Worm (Caenorhabditis elegans) whole organism, young adult: ENCODE measurements around the gene C12D8.13.
A peak's percentile ranks its signal among the peaks of the same experiment; 100 is the strongest.

ENCODE experiments used
- C06A6.2 ChIP-seq: fragments of 200-800 bp; sonication (Bioruptor generic); conservative IDR thresholded peaks from 2 replicates; pipeline ENCODE4 v1.3.6; 2022; ENCODE audit warnings: missing genetic modification characterization, missing compliant biosample characterization
- F57A8.1 ChIP-seq: fragments of 200-800 bp; sonication (Bioruptor generic); optimal IDR thresholded peaks from 2 replicates; lab custom pipeline; 2018; ENCODE audit warnings: mild to moderate bottlenecking, missing genetic modification characterization, moderate library complexity, missing compliant biosample characterization
- akir-1 ChIP-seq: fragments of 200-800 bp; sonication (Bioruptor generic); optimal IDR thresholded peaks from 2 replicates; lab custom pipeline; 2018; ENCODE audit warnings: mild to moderate bottlenecking, missing genetic modification characterization, moderate library complexity, missing compliant biosample characterization
- madf-8 ChIP-seq: fragments of 200-800 bp; sonication (Bioruptor generic); conservative IDR thresholded peaks from 2 replicates; pipeline ENCODE4 v1.3.6; 2022; ENCODE audit warnings: missing genetic modification reagents, missing genetic modification characterization, missing compliant biosample characterization
- nfya-1 ChIP-seq: sonication (generic microtip); optimal IDR thresholded peaks from 2 replicates; lab custom pipeline; 2017; ENCODE audit warnings: antibody characterized with exemption, missing compliant biosample characterization, missing genetic modification characterization, borderline replicate concordance; ENCODE audit not compliant: insufficient read depth
- nhr-179 ChIP-seq: sonication (generic microtip); optimal IDR thresholded peaks from 2 replicates; lab custom pipeline; 2016; ENCODE audit warnings: mild to moderate bottlenecking, missing genetic modification characterization, missing compliant biosample characterization
- pha-4 ChIP-seq: fragments of 150-350 bp; sonication (generic microtip); optimal IDR thresholded peaks from 2 replicates; lab custom pipeline; 2014; ENCODE audit warnings: missing biosample characterization, missing genetic modification reagents, missing genetic modification characterization
- sptf-2 ChIP-seq: fragments of 200-800 bp; sonication (Bioruptor generic); optimal IDR thresholded peaks from 2 replicates; lab custom pipeline; 2018; ENCODE audit warnings: mild to moderate bottlenecking, missing genetic modification characterization, missing compliant biosample characterization
- tbx-9 ChIP-seq: sonication (generic microtip); optimal IDR thresholded peaks from 2 replicates; lab custom pipeline; 2016; ENCODE audit warnings: borderline replicate concordance, missing genetic modification characterization, inconsistent platforms, missing compliant biosample characterization

ce11 chrV:10238665-10239064 lies 18.2 kb upstream of the C12D8.13 start, which contains the start of gene fubl-1:
- TF ChIP-seq nfya-1 (no peak), akir-1 (GFP tag; lab: Kevin White, UChicago) (no peak), madf-8 (GFP tag; lab: Robert Waterston, UW) (peak; percentile 71), C06A6.2 (GFP tag; lab: Robert Waterston, UW) (no peak), nhr-179 (tag; lab: Kevin White, UChicago) (no peak), pha-4 (no peak), sptf-2 (no peak), tbx-9 (no peak), F57A8.1 (GFP tag; lab: Kevin White, UChicago) (no peak)
